Worm (Caenorhabditis elegans) whole organism, midembryonic: ENCODE results near the gene twk-13.

ENCODE experiments used
- T22C8.4 ChIP-seq: fragments of 200-800 bp; sonication (Bioruptor generic); IDR thresholded peaks from 2 replicates; pipeline ENCODE4 v1.3.6; 2022; ENCODE audit warnings: missing genetic modification characterization, missing compliant biosample characterization
- cog-1 ChIP-seq: sonication (generic microtip); optimal IDR thresholded peaks from 2 replicates; lab custom pipeline; 2016; ENCODE audit warnings: missing genetic modification characterization, missing compliant biosample characterization
- klf-2 ChIP-seq: fragments of 200-800 bp; sonication (Bioruptor generic); conservative IDR thresholded peaks from 2 replicates; pipeline ENCODE4 v1.3.6; 2022; ENCODE audit warnings: missing genetic modification reagents, missing genetic modification characterization, missing compliant biosample characterization
- med-1 ChIP-seq: sonication (generic microtip); optimal IDR thresholded peaks from 2 replicates; lab custom pipeline; 2017; ENCODE audit warnings: missing genetic modification characterization, mild to moderate bottlenecking, missing compliant biosample characterization, antibody characterized with exemption, missing genetic modification reagents; ENCODE audit not compliant: insufficient read depth

ce11 chrV:12369437-12369836, 31.6 kb upstream of the twk-13 start, which contains the start of gene gcy-13:
- no peak for TF ChIP-seq klf-2
- no peak for TF ChIP-seq cog-1 (tag; lab: Kevin White, UChicago)
- TF ChIP-seq T22C8.4 (GFP tag; lab: Robert Waterston, UW), result no peak
- no peak for TF ChIP-seq med-1 (GFP tag; lab: Kevin White, UChicago)
